Worm (Caenorhabditis elegans): Measurements from ENCODE around the gene F36G3.1.
A peak's percentile ranks its signal among the peaks of the same experiment; 100 is the strongest.
"Not testable (repeated sequence)": the region's sequence is repeated elsewhere in the genome, so short reads cannot be mapped to it uniquely, and the experiment has no call there.

ce11 chrX:9743513-9743914 is 45.5 kb downstream of the F36G3.1 start:
- TF ChIP-seq elt-3 (tag; optimal IDR thresholded peaks at IDR 0.05) = peak; percentile 54
- peak; percentile 56 for TF ChIP-seq ztf-11 (tag; optimal IDR thresholded peaks at IDR 0.05)
- TF ChIP-seq mab-5, lsy-2, unc-39 (tag; optimal IDR thresholded peaks at IDR 0.05): not testable (repeated sequence)
- peak; percentile 69 for TF ChIP-seq blmp-1 (tag; optimal IDR thresholded peaks at IDR 0.05)
